Worm (Caenorhabditis elegans) whole organism, L2 larva: ENCODE measurements around the gene F17C8.7.
A peak's percentile ranks its signal among the peaks of the same experiment; 100 is the strongest.

ENCODE experiments used
- C34F6.9 ChIP-seq: fragments of 150-350 bp; optimal IDR thresholded peaks from 2 replicates; lab custom pipeline; 2014; ENCODE audit warnings: missing biosample characterization, missing genetic modification characterization
- Y55F3AM.14 ChIP-seq: fragments of 200-800 bp; sonication (Bioruptor generic); optimal IDR thresholded peaks from 2 replicates; lab custom pipeline; 2018; ENCODE audit warnings: mild to moderate bottlenecking, missing genetic modification characterization, missing compliant biosample characterization
- ZK546.5 ChIP-seq: sonication (generic microtip); optimal IDR thresholded peaks from 2 replicates; lab custom pipeline; 2017; ENCODE audit warnings: missing biosample characterization, missing genetic modification characterization
- alr-1 ChIP-seq: fragments of 150-350 bp; optimal IDR thresholded peaks from 2 replicates; lab custom pipeline; 2014; ENCODE audit warnings: missing biosample characterization, missing genetic modification characterization
- aly-2 ChIP-seq: fragments of 150-350 bp; optimal IDR thresholded peaks from 2 replicates; lab custom pipeline; 2014; ENCODE audit warnings: missing biosample characterization, missing genetic modification characterization
- blmp-1 ChIP-seq: sonication (generic microtip); optimal IDR thresholded peaks from 2 replicates; lab custom pipeline; 2017; ENCODE audit warnings: missing genetic modification characterization, mild to moderate bottlenecking, missing compliant biosample characterization, antibody characterized with exemption, moderate library complexity; ENCODE audit not compliant: insufficient read depth
- ceh-16 ChIP-seq: fragments of 150-350 bp; optimal IDR thresholded peaks from 2 replicates; lab custom pipeline; 2014; ENCODE audit warnings: missing biosample characterization, missing genetic modification characterization
- crh-2 ChIP-seq: sonication (generic microtip); optimal IDR thresholded peaks from 2 replicates; lab custom pipeline; 2017; ENCODE audit warnings: missing biosample characterization, missing genetic modification characterization
- dmd-4 ChIP-seq: sonication (generic microtip); optimal IDR thresholded peaks from 2 replicates; lab custom pipeline; 2017; ENCODE audit warnings: missing biosample characterization, missing genetic modification characterization
- elt-1 ChIP-seq: fragments of 150-350 bp; optimal IDR thresholded peaks from 2 replicates; lab custom pipeline; 2014; ENCODE audit warnings: missing biosample characterization, missing genetic modification characterization
- elt-3 ChIP-seq: sonication (generic microtip); optimal IDR thresholded peaks from 2 replicates; lab custom pipeline; 2017; ENCODE audit warnings: missing biosample characterization, missing genetic modification characterization
- gmeb-1 ChIP-seq: fragments of 150-350 bp; optimal IDR thresholded peaks from 2 replicates; lab custom pipeline; 2014; ENCODE audit warnings: missing biosample characterization, missing genetic modification characterization
- lin-11 ChIP-seq: fragments of 150-350 bp; sonication (generic microtip); optimal IDR thresholded peaks from 2 replicates; lab custom pipeline; 2014; ENCODE audit warnings: missing biosample characterization, missing genetic modification characterization, inconsistent platforms, mixed read lengths
- lin-13 ChIP-seq: fragments of 150-350 bp; optimal IDR thresholded peaks from 2 replicates; lab custom pipeline; 2014; ENCODE audit warnings: missing biosample characterization, missing genetic modification reagents, missing genetic modification characterization
- lsy-2 ChIP-seq, 2 experiments: fragments of 150-350 bp in 1 of 2; sonication (generic microtip) in 1 of 2; optimal IDR thresholded peaks; 2 replicates each; lab custom pipeline; 2014 to 2017; ENCODE audit warnings: missing biosample characterization in 2 of 2, missing genetic modification characterization in 2 of 2
- mab-5 ChIP-seq: fragments of 150-350 bp; optimal IDR thresholded peaks from 2 replicates; lab custom pipeline; 2014; ENCODE audit warnings: missing biosample characterization, missing genetic modification characterization
- mdl-1 ChIP-seq, 2 experiments: fragments of 150-350 bp in 1 of 2; sonication (generic microtip) in 1 of 2; optimal IDR thresholded peaks; 2 replicates each; lab custom pipeline; 2017; ENCODE audit warnings: missing biosample characterization in 2 of 2, missing genetic modification characterization in 2 of 2
- nhr-10 ChIP-seq: sonication (generic microtip); optimal IDR thresholded peaks from 2 replicates; lab custom pipeline; 2017; ENCODE audit warnings: missing biosample characterization, missing genetic modification characterization
- nhr-12 ChIP-seq: fragments of 150-350 bp; optimal IDR thresholded peaks from 2 replicates; lab custom pipeline; 2014; ENCODE audit warnings: missing biosample characterization, missing genetic modification characterization
- nhr-23 ChIP-seq: fragments of 150-350 bp; optimal IDR thresholded peaks from 2 replicates; lab custom pipeline; 2014; ENCODE audit warnings: missing biosample characterization, missing genetic modification reagents, missing genetic modification characterization
- nhr-237 ChIP-seq: fragments of 150-350 bp; optimal IDR thresholded peaks from 2 replicates; lab custom pipeline; 2014; ENCODE audit warnings: missing biosample characterization, missing genetic modification characterization
- nhr-6 ChIP-seq: fragments of 150-350 bp; optimal IDR thresholded peaks from 2 replicates; lab custom pipeline; 2014; ENCODE audit warnings: missing biosample characterization, missing genetic modification characterization
- nhr-77 ChIP-seq: fragments of 150-350 bp; optimal IDR thresholded peaks from 2 replicates; lab custom pipeline; 2014; ENCODE audit warnings: missing biosample characterization, missing genetic modification characterization
- peb-1 ChIP-seq: fragments of 150-350 bp; optimal IDR thresholded peaks from 2 replicates; lab custom pipeline; 2014; ENCODE audit warnings: missing biosample characterization, missing genetic modification characterization
- sem-4 ChIP-seq: fragments of 150-350 bp; optimal IDR thresholded peaks from 2 replicates; lab custom pipeline; 2014; ENCODE audit warnings: missing biosample characterization, missing genetic modification reagents, missing genetic modification characterization
- skn-1 ChIP-seq: sonication (generic microtip); optimal IDR thresholded peaks from 2 replicates; lab custom pipeline; 2017; ENCODE audit warnings: missing biosample characterization, missing genetic modification characterization
- sma-3 ChIP-seq: sonication (generic microtip); optimal IDR thresholded peaks from 2 replicates; lab custom pipeline; 2016; ENCODE audit warnings: missing genetic modification reagents, missing genetic modification characterization, missing compliant biosample characterization
- sma-9 ChIP-seq, 2 experiments: fragments of 150-350 bp in 1 of 2; sonication (generic microtip) in 1 of 2; optimal IDR thresholded peaks; 2 replicates each; lab custom pipeline; 2014 to 2016; ENCODE audit warnings: missing genetic modification characterization in 2 of 2, mild to moderate bottlenecking in 1 of 2, missing biosample characterization in 1 of 2, missing compliant biosample characterization in 1 of 2, missing genetic modification reagents in 1 of 2, moderate library complexity in 1 of 2
- snpc-4 ChIP-seq: fragments of 150-350 bp; optimal IDR thresholded peaks from 2 replicates; lab custom pipeline; 2014; ENCODE audit warnings: missing biosample characterization, missing genetic modification characterization
- unc-39 ChIP-seq: fragments of 150-350 bp; optimal IDR thresholded peaks from 2 replicates; lab custom pipeline; 2014; ENCODE audit warnings: missing biosample characterization, missing genetic modification characterization
- unc-55 ChIP-seq: fragments of 150-350 bp; sonication (generic microtip); optimal IDR thresholded peaks from 3 replicates; lab custom pipeline; 2014; ENCODE audit warnings: missing biosample characterization, missing genetic modification reagents, missing genetic modification characterization
- zag-1 ChIP-seq: fragments of 150-350 bp; optimal IDR thresholded peaks from 2 replicates; lab custom pipeline; 2014; ENCODE audit warnings: missing biosample characterization, missing genetic modification characterization
- ztf-1 ChIP-seq: fragments of 200-800 bp; sonication (Bioruptor generic); conservative IDR thresholded peaks from 2 replicates; pipeline ENCODE4 v1.3.6; 2022; ENCODE audit warnings: missing genetic modification characterization, missing compliant biosample characterization
- ztf-11 ChIP-seq: sonication (generic microtip); optimal IDR thresholded peaks from 2 replicates; lab custom pipeline; 2017; ENCODE audit warnings: missing biosample characterization, missing genetic modification characterization

Gene F17C8.7

ce11 chrIII:4696903-4697302 is 38.6 kb upstream of the F17C8.7 start:
- TF ChIP-seq crh-2 (tag; lab: Kevin White, UChicago) = no peak
- TF ChIP-seq nhr-237 (tag; lab: Kevin White, UChicago) = no peak
- no peak for TF ChIP-seq dmd-4 (tag; lab: Kevin White, UChicago)
- no peak for TF ChIP-seq sma-3 (GFP tag; lab: Kevin White, UChicago)
- no peak for TF ChIP-seq elt-1 (tag; lab: Kevin White, UChicago)
- no peak for TF ChIP-seq zag-1
- TF ChIP-seq nhr-77 (tag; lab: Kevin White, UChicago) = no peak
- TF ChIP-seq skn-1 (tag; lab: Kevin White, UChicago) = no peak
- TF ChIP-seq nhr-23 (tag; lab: Kevin White, UChicago) = no peak

DNA sequence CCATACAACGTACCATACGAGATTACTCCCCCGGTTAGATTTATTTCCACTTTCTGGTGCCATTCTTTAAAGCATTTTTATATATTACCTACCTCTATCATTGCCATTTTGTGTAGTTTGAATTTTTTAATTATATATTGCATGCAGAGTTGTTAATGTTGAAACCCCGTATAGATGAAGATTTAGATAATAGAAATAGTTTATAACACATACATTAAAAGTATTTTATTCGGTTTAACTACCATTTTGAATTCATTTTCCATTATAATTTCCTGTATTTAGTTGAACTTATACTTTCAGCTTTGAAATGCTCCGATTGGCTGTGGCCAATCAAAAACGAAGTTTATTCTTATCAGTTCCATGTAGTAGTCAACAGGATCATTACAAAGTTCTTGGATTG is 37.7 kb upstream of the F17C8.7 start, which contains the start of gene dnj-18:
Gene dnj-18 (plus strand): TSS at position 301 of the 400 bp plus-strand sequence.
- TF ChIP-seq dmd-4 (tag; lab: Kevin White, UChicago) (no peak), nhr-77 (tag; lab: Kevin White, UChicago) (no peak), elt-3 (no peak)

ce11 chrIII:4699922-4700321 is 35.6 kb upstream of the F17C8.7 start, which contains the start of gene sel-13:
sel-13 (minus strand) TSS chrIII:4700224.
- no peak for TF ChIP-seq peb-1
- TF ChIP-seq sma-9 (GFP tag; optimal IDR thresholded peaks at IDR 0.05; lab: Kevin White, UChicago) = no peak
- no peak for TF ChIP-seq sma-9 (tag; optimal IDR thresholded peaks at IDR 0.05; lab: Kevin White, UChicago)
- TF ChIP-seq C34F6.9 (tag; lab: Kevin White, UChicago) = no peak
- no peak for TF ChIP-seq unc-39 (tag; lab: Kevin White, UChicago)
- no peak for TF ChIP-seq snpc-4
- TF ChIP-seq gmeb-1 (tag; lab: Kevin White, UChicago) = no peak
- no peak for TF ChIP-seq alr-1
- no peak for TF ChIP-seq aly-2 (tag; lab: Kevin White, UChicago)
- no peak for TF ChIP-seq lsy-2 (tag; optimal IDR thresholded peaks at IDR 0.05; lab: Kevin White, UChicago)
- no peak for TF ChIP-seq dmd-4 (tag; lab: Kevin White, UChicago)

ce11 chrIII:4703932-4704454 is 31.6 kb upstream of the F17C8.7 start, which contains the start of the genes clp-2 and mrpl-16:
clp-2 (minus strand) TSS chrIII:4704025.
mrpl-16 (plus strand) TSS chrIII:4704404.
- TF ChIP-seq unc-55 (GFP tag; lab: Kevin White, UChicago) (peak; percentile 59), mab-5 (tag; lab: Kevin White, UChicago) (no peak), elt-1 (tag; lab: Kevin White, UChicago) (no peak), ceh-16 (no peak), ztf-1 (GFP tag; lab: Robert Waterston, UW) (no peak), mdl-1 (tag; optimal IDR thresholded peaks at IDR 0.05; lab: Kevin White, UChicago) (no peak), lin-11 (no peak), nhr-12 (tag; lab: Kevin White, UChicago) (no peak), Y55F3AM.14 (no peak), nhr-23 (tag; lab: Kevin White, UChicago) (no peak), C34F6.9 (tag; lab: Kevin White, UChicago) (peak; percentile 58), lsy-2 (tag; optimal IDR thresholded peaks at IDR 0.05; lab: Kevin White, UChicago) (peak in 1 of 2 experiments; percentile 59), nhr-237 (tag; lab: Kevin White, UChicago) (no peak), nhr-10 (no peak), lin-13 (GFP tag; lab: Kevin White, UChicago) (no peak), ztf-11 (tag; lab: Kevin White, UChicago) (no peak), ZK546.5 (tag; lab: Kevin White, UChicago) (no peak), crh-2 (tag; lab: Kevin White, UChicago) (peak; percentile 12), blmp-1 (no peak), elt-3 (no peak), aly-2 (tag; lab: Kevin White, UChicago) (no peak), dmd-4 (tag; lab: Kevin White, UChicago) (no peak), sem-4 (tag; lab: Kevin White, UChicago) (no peak), unc-39 (tag; lab: Kevin White, UChicago) (no peak), nhr-6 (tag; lab: Kevin White, UChicago) (no peak), alr-1 (no peak), nhr-77 (tag; lab: Kevin White, UChicago) (no peak)
